Fruit fly (Drosophila melanogaster) whole organism, embryonic: ENCODE data around the gene CG14277.
A peak's percentile ranks its signal among the peaks of the same experiment; 100 is the strongest.

Source experiments
- Atf3 ChIP-seq: fragments of 200-800 bp; sonication (Bioruptor generic); optimal IDR thresholded peaks from 3 replicates; lab custom pipeline; 2016; ENCODE audit warnings: missing biosample characterization, missing genetic modification characterization
- BtbVII ChIP-seq: fragments of 200-800 bp; sonication (Bioruptor generic); optimal IDR thresholded peaks from 3 replicates; lab custom pipeline; 2017; ENCODE audit warnings: missing biosample characterization, mild to moderate bottlenecking, missing genetic modification characterization
- CG10462 ChIP-seq: fragments of 200-800 bp; sonication (Bioruptor generic); optimal IDR thresholded peaks from 2 replicates; lab custom pipeline; 2016; ENCODE audit warnings: missing biosample characterization, missing genetic modification characterization
- CG11560 ChIP-seq: fragments of 200-800 bp; sonication (Bioruptor generic); IDR thresholded peaks from 3 replicates; pipeline ENCODE4 v1.3.6; 2022; ENCODE audit warnings: missing biosample characterization, missing genetic modification characterization
- CG12219 ChIP-seq: fragments of 200-800 bp; sonication (Bioruptor generic); optimal IDR thresholded peaks from 3 replicates; lab custom pipeline; 2018; ENCODE audit warnings: missing biosample characterization, mild to moderate bottlenecking, missing genetic modification characterization
- CG12236 ChIP-seq: fragments of 200-800 bp; sonication (Bioruptor generic); optimal IDR thresholded peaks from 2 replicates; lab custom pipeline; 2016; ENCODE audit warnings: missing biosample characterization, missing genetic modification characterization
- CG1233 ChIP-seq: fragments of 200-800 bp; sonication (Bioruptor generic); optimal IDR thresholded peaks from 4 replicates; lab custom pipeline; 2018; ENCODE audit warnings: missing biosample characterization, mild to moderate bottlenecking, missing genetic modification characterization
- CG1602 ChIP-seq: fragments of 200-800 bp; sonication (Bioruptor generic); optimal IDR thresholded peaks from 3 replicates; lab custom pipeline; 2016; ENCODE audit warnings: missing biosample characterization, missing genetic modification characterization
- CG17829 ChIP-seq: fragments of 200-800 bp; optimal IDR thresholded peaks from 2 replicates; lab custom pipeline; 2019; ENCODE audit warnings: missing biosample characterization, mild to moderate bottlenecking, missing genetic modification characterization, moderate library complexity
- CG18011 ChIP-seq: fragments of 200-800 bp; sonication (Bioruptor generic); optimal IDR thresholded peaks from 2 replicates; lab custom pipeline; 2017; ENCODE audit warnings: missing biosample characterization, missing genetic modification characterization, mild to moderate bottlenecking, moderate library complexity, missing genotype
- CG18262 ChIP-seq: fragments of 200-800 bp; optimal IDR thresholded peaks from 3 replicates; lab custom pipeline; 2019; ENCODE audit warnings: missing biosample characterization, mild to moderate bottlenecking, missing genetic modification characterization, moderate library complexity
- CG18764 ChIP-seq: fragments of 200-800 bp; sonication (Bioruptor generic); optimal IDR thresholded peaks from 3 replicates; lab custom pipeline; 2016; ENCODE audit warnings: missing biosample characterization, missing genetic modification characterization
- CG2120 ChIP-seq: fragments of 200-800 bp; sonication (Bioruptor generic); optimal IDR thresholded peaks from 3 replicates; lab custom pipeline; 2016; ENCODE audit warnings: missing biosample characterization, missing genetic modification characterization
- CG2202 ChIP-seq: fragments of 200-800 bp; sonication (Bioruptor generic); optimal IDR thresholded peaks from 2 replicates; lab custom pipeline; 2018; ENCODE audit warnings: missing biosample characterization, mild to moderate bottlenecking, missing genetic modification characterization
- CG2875 ChIP-seq: fragments of 200-800 bp; sonication (Bioruptor generic); optimal IDR thresholded peaks from 2 replicates; lab custom pipeline; 2017; ENCODE audit warnings: missing biosample characterization, mild to moderate bottlenecking, missing genetic modification characterization, missing genetic modification reagents
- CG31365 ChIP-seq: fragments of 200-800 bp; sonication (Bioruptor generic); optimal IDR thresholded peaks from 2 replicates; lab custom pipeline; 2018; ENCODE audit warnings: missing biosample characterization, mild to moderate bottlenecking, missing genetic modification characterization
- CG31441 ChIP-seq: fragments of 200-800 bp; sonication (Bioruptor generic); IDR thresholded peaks from 2 replicates; pipeline ENCODE4 v1.3.6; 2022; ENCODE audit warnings: missing biosample characterization, missing genetic modification characterization
- CG32532 ChIP-seq: fragments of 200-800 bp; sonication (Bioruptor generic); IDR thresholded peaks from 2 replicates; pipeline ENCODE4 v1.3.6; 2022; ENCODE audit warnings: missing biosample characterization, missing genetic modification characterization
- CG42726 ChIP-seq: fragments of 200-800 bp; sonication (Bioruptor generic); IDR thresholded peaks from 2 replicates; pipeline ENCODE4 v1.3.6; 2022; ENCODE audit warnings: missing biosample characterization, missing genetic modification characterization; ENCODE audit not compliant: partially characterized antibody
- CG6175 ChIP-seq: fragments of 200-800 bp; sonication (Bioruptor generic); IDR thresholded peaks from 3 replicates; pipeline ENCODE4 v1.3.6; 2022; ENCODE audit warnings: missing biosample characterization, missing genetic modification characterization
- CG6854 ChIP-seq: fragments of 200-800 bp; sonication (Bioruptor generic); optimal IDR thresholded peaks from 3 replicates; lab custom pipeline; 2017; ENCODE audit warnings: missing biosample characterization, mild to moderate bottlenecking, missing genetic modification characterization
- CG7372 ChIP-seq: fragments of 200-800 bp; sonication (Bioruptor generic); IDR thresholded peaks from 2 replicates; pipeline ENCODE4 v1.3.6; 2022; ENCODE audit warnings: missing biosample characterization, missing genetic modification characterization
- CG9876 ChIP-seq: fragments of 200-800 bp; sonication (Bioruptor generic); optimal IDR thresholded peaks from 2 replicates; lab custom pipeline; 2016; ENCODE audit warnings: missing biosample characterization, missing genetic modification characterization
- HHEX ChIP-seq: fragments of 200-800 bp; sonication (Bioruptor generic); optimal IDR thresholded peaks from 3 replicates; lab custom pipeline; 2017; ENCODE audit warnings: missing biosample characterization, mild to moderate bottlenecking, missing genetic modification characterization, missing genetic modification reagents
- Hr3 ChIP-seq: fragments of 200-800 bp; sonication (Bioruptor generic); optimal IDR thresholded peaks from 3 replicates; lab custom pipeline; 2016; ENCODE audit warnings: missing biosample characterization, missing genetic modification characterization
- Nf-YA ChIP-seq: fragments of 200-800 bp; sonication (Bioruptor generic); IDR thresholded peaks from 2 replicates; pipeline ENCODE4 v1.3.6; 2022; ENCODE audit warnings: missing biosample characterization, missing genetic modification characterization
- Ssrp ChIP-seq: fragments of 200-800 bp; sonication (Bioruptor generic); optimal IDR thresholded peaks from 2 replicates; lab custom pipeline; 2018; ENCODE audit warnings: missing biosample characterization, mild to moderate bottlenecking, missing genetic modification characterization, moderate library complexity
- ara ChIP-seq: fragments of 200-800 bp; sonication (Bioruptor generic); IDR thresholded peaks from 2 replicates; pipeline ENCODE4 v1.3.6; 2022; ENCODE audit warnings: missing biosample characterization, missing genetic modification characterization
- bcd ChIP-seq: fragments of 200-800 bp; sonication (Bioruptor generic); optimal IDR thresholded peaks from 2 replicates; lab custom pipeline; 2017; ENCODE audit warnings: missing biosample characterization, mild to moderate bottlenecking, missing genetic modification characterization
- bowl ChIP-seq: fragments of 200-800 bp; sonication (Bioruptor generic); IDR thresholded peaks from 2 replicates; pipeline ENCODE4 v1.3.6; 2022; ENCODE audit warnings: missing biosample characterization, missing genetic modification characterization
- disco-r ChIP-seq: fragments of 200-800 bp; sonication (Bioruptor generic); optimal IDR thresholded peaks from 2 replicates; lab custom pipeline; 2016; ENCODE audit warnings: missing biosample characterization, missing genetic modification characterization
- dmrt99B ChIP-seq: fragments of 200-800 bp; sonication (Bioruptor generic); optimal IDR thresholded peaks from 2 replicates; lab custom pipeline; 2018; ENCODE audit warnings: missing biosample characterization, mild to moderate bottlenecking, missing genetic modification characterization, moderate library complexity
- fd96Cb ChIP-seq: fragments of 200-800 bp; sonication (Bioruptor generic); optimal IDR thresholded peaks from 2 replicates; lab custom pipeline; 2018; ENCODE audit warnings: missing biosample characterization, mild to moderate bottlenecking, missing genetic modification characterization, moderate library complexity
- gcm ChIP-seq: fragments of 200-800 bp; sonication (Bioruptor generic); optimal IDR thresholded peaks from 2 replicates; lab custom pipeline; 2019; ENCODE audit warnings: missing biosample characterization, mild to moderate bottlenecking, missing genetic modification characterization, moderate library complexity
- klu ChIP-seq: fragments of 200-800 bp; sonication (Bioruptor generic); IDR thresholded peaks from 2 replicates; pipeline ENCODE4 v1.3.6; 2022; ENCODE audit warnings: missing biosample characterization, missing genetic modification characterization
- lov ChIP-seq, 2 experiments: fragments of 200-800 bp in 1 of 2; fragments of >200 bp in 1 of 2; sonication (Bioruptor generic) in 1 of 2; IDR thresholded peaks in 1 of 2; optimal IDR thresholded peaks in 1 of 2; 2 replicates in 1 of 2; 3 replicates in 1 of 2; pipeline versions ENCODE4 v1.3.6 to Lab custom; 2017 to 2022; ENCODE audit warnings: missing biosample characterization in 1 of 2, missing genetic modification characterization in 1 of 2
- nerfin-2 ChIP-seq: fragments of 200-800 bp; sonication (Bioruptor generic); IDR thresholded peaks from 2 replicates; pipeline ENCODE4 v1.3.6; 2022; ENCODE audit warnings: missing biosample characterization, missing genetic modification characterization; ENCODE audit not compliant: partially characterized antibody
- pfk ChIP-seq: fragments of 200-800 bp; sonication (Bioruptor generic); optimal IDR thresholded peaks from 2 replicates; lab custom pipeline; 2018; ENCODE audit warnings: missing biosample characterization, mild to moderate bottlenecking, missing genetic modification characterization, moderate library complexity
- rib ChIP-seq: fragments of 200-800 bp; sonication (Bioruptor generic); IDR thresholded peaks from 2 replicates; pipeline ENCODE4 v1.3.6; 2022; ENCODE audit warnings: missing biosample characterization, missing genetic modification characterization
- run ChIP-seq: fragments of 200-800 bp; sonication (Bioruptor generic); optimal IDR thresholded peaks from 3 replicates; lab custom pipeline; 2018; ENCODE audit warnings: missing biosample characterization, mild to moderate bottlenecking, missing genetic modification characterization
- salm ChIP-seq: fragments of 200-800 bp; sonication (Bioruptor generic); optimal IDR thresholded peaks from 2 replicates; lab custom pipeline; 2018; ENCODE audit warnings: missing biosample characterization, mild to moderate bottlenecking, missing genetic modification characterization
- sd ChIP-seq: fragments of 200-800 bp; sonication (Bioruptor generic); optimal IDR thresholded peaks from 3 replicates; lab custom pipeline; 2018; ENCODE audit warnings: missing biosample characterization, mild to moderate bottlenecking, missing genetic modification characterization, moderate library complexity
- slp2 ChIP-seq: fragments of 200-800 bp; sonication (Bioruptor generic); optimal IDR thresholded peaks from 2 replicates; lab custom pipeline; 2016; ENCODE audit warnings: missing biosample characterization, missing genetic modification characterization
- sna ChIP-seq: fragments of 200-800 bp; sonication (Bioruptor generic); IDR thresholded peaks from 2 replicates; pipeline ENCODE4 v1.3.6; 2022; ENCODE audit warnings: missing biosample characterization, missing genetic modification characterization; ENCODE audit not compliant: partially characterized antibody
- sug ChIP-seq: fragments of 200-800 bp; optimal IDR thresholded peaks from 2 replicates; lab custom pipeline; 2019; ENCODE audit warnings: missing biosample characterization, mild to moderate bottlenecking, missing genetic modification characterization, moderate library complexity
- tin ChIP-seq: fragments of 200-800 bp; sonication (Bioruptor generic); optimal IDR thresholded peaks from 3 replicates; lab custom pipeline; 2016; ENCODE audit warnings: missing biosample characterization, missing genetic modification characterization
- tna ChIP-seq: fragments of 200-800 bp; sonication (Bioruptor generic); IDR thresholded peaks from 2 replicates; pipeline ENCODE4 v1.3.6; 2022; ENCODE audit warnings: missing biosample characterization, missing genetic modification characterization; ENCODE audit not compliant: partially characterized antibody
- trem ChIP-seq: fragments of 200-800 bp; optimal IDR thresholded peaks from 3 replicates; lab custom pipeline; 2019; ENCODE audit warnings: missing biosample characterization, mild to moderate bottlenecking, missing genetic modification characterization, moderate library complexity
- twi ChIP-seq: fragments of 200-800 bp; optimal IDR thresholded peaks from 2 replicates; lab custom pipeline; 2019; ENCODE audit warnings: missing biosample characterization, mild to moderate bottlenecking, missing genetic modification characterization, moderate library complexity
- vfl ChIP-seq: fragments of 200-800 bp; sonication (Bioruptor generic); optimal IDR thresholded peaks from 2 replicates; lab custom pipeline; 2016; ENCODE audit warnings: missing biosample characterization, missing genetic modification characterization

Gene CG14277

dm6 chr2L:8211070-8211469 is 31.2 kb upstream of the CG14277 start, which contains the start of gene Ssb-c31a (continued):
- TF ChIP-seq Hr3 (GFP tag; lab: Kevin White, UChicago) (peak; percentile 18), CG1602 (GFP tag; lab: Kevin White, UChicago) (peak; percentile 35), lov (optimal IDR thresholded peaks at IDR 0.05; lab: Kevin White, UChicago) (no peak), lov (GFP tag; IDR thresholded peaks at IDR 0.05; lab: Robert Waterston, UW) (no peak), sna (peak; percentile 63; the same call in 1 of the 2 replicates), BtbVII (GFP tag; lab: Kevin White, UChicago) (no peak), CG17829 (peak; percentile 56), CG42726 (GFP tag; lab: Robert Waterston, UW) (no peak), CG6175 (no peak), Ssrp (tag; lab: Kevin White, UChicago) (peak; percentile 15), trem (tag; lab: Kevin White, UChicago) (peak; percentile 75), CG18011 (GFP tag; lab: Kevin White, UChicago) (peak; percentile 20), CG10462 (GFP tag; lab: Kevin White, UChicago) (no peak), CG2875 (no peak), klu (GFP tag; lab: Robert Waterston, UW) (no peak; the same call in 1 of the 2 replicates), nerfin-2 (no peak), bowl (GFP tag; lab: Robert Waterston, UW) (no peak), Atf3 (GFP tag; lab: Kevin White, UChicago) (no peak), sug (peak; percentile 71), run (tag; lab: Kevin White, UChicago) (no peak), CG11560 (tag; lab: Robert Waterston, UW) (no peak), tin (GFP tag; lab: Kevin White, UChicago) (peak; percentile 59), CG18262 (peak; percentile 58), twi (tag; lab: Kevin White, UChicago) (peak; percentile 46), CG12236 (GFP tag; lab: Kevin White, UChicago) (no peak), disco-r (GFP tag; lab: Kevin White, UChicago) (no peak), CG1233 (GFP tag; lab: Kevin White, UChicago) (peak; percentile 31), bcd (GFP tag; lab: Kevin White, UChicago) (peak; percentile 55), tna (GFP tag; lab: Robert Waterston, UW) (no peak), dmrt99B (tag; lab: Kevin White, UChicago) (peak; percentile 33), fd96Cb (tag; lab: Kevin White, UChicago) (no peak), CG32532 (GFP tag; lab: Robert Waterston, UW) (0 out of 2 replicates have a peak, but pooled peaks have one; percentile 17), pfk (GFP tag; lab: Kevin White, UChicago) (no peak), CG2120 (GFP tag; lab: Kevin White, UChicago) (peak; percentile 80), CG9876 (GFP tag; lab: Kevin White, UChicago) (no peak), vfl (GFP tag; lab: Kevin White, UChicago) (peak; percentile 70), CG31441 (0 out of 2 replicates have a peak, but pooled peaks have one; percentile 32), slp2 (GFP tag; lab: Kevin White, UChicago) (peak; percentile 25), salm (tag; lab: Kevin White, UChicago) (no peak), gcm (GFP tag; lab: Kevin White, UChicago) (no peak), CG18764 (peak; percentile 60), CG7372 (GFP tag; lab: Robert Waterston, UW) (0 out of 2 replicates have a peak, but pooled peaks have one; percentile 9), CG2202 (tag; lab: Kevin White, UChicago) (no peak), rib (0 out of 2 replicates have a peak, but pooled peaks have one; percentile 17), CG6854 (GFP tag; lab: Kevin White, UChicago) (no peak), sd (tag; lab: Kevin White, UChicago) (peak; percentile 61), CG12219 (GFP tag; lab: Kevin White, UChicago) (no peak), ara (GFP tag; lab: Robert Waterston, UW) (no peak), CG31365 (no peak), Nf-YA (GFP tag; lab: Robert Waterston, UW) (no peak), HHEX (GFP tag; lab: Kevin White, UChicago) (peak; percentile 51)
